Fruit fly (Drosophila melanogaster): ENCODE measurements around the gene CG8202.

CG8202 gene

dm6 chr3R:8683280-8683679 lies 48.6 kb upstream of the CG8202 start (continued):
- no peak for TF ChIP-seq CG1792 (GFP tag; optimal IDR thresholded peaks at IDR 0.05)
- TF ChIP-seq CG9797 (GFP tag; optimal IDR thresholded peaks at IDR 0.05): no peak
- TF ChIP-seq tap (tag; optimal IDR thresholded peaks at IDR 0.05): no peak
- no peak for TF ChIP-seq Jarid2 (GFP tag; optimal IDR thresholded peaks at IDR 0.05)
- TF ChIP-seq al (GFP tag; IDR thresholded peaks at IDR 0.05): no peak
- TF ChIP-seq eyg (GFP tag; optimal IDR thresholded peaks at IDR 0.05): no peak
- peak; percentile 58 for TF ChIP-seq CG7271 (tag; optimal IDR thresholded peaks at IDR 0.05)
- no peak for TF ChIP-seq CG7839 (tag; optimal IDR thresholded peaks at IDR 0.05)
- no peak for TF ChIP-seq mld (GFP tag; IDR thresholded peaks at IDR 0.05; ENCODE audit: partially characterized antibody)
- TF ChIP-seq chm (GFP tag; IDR thresholded peaks at IDR 0.05): no peak
- peak; percentile 10 for TF ChIP-seq Hsf (GFP tag; optimal IDR thresholded peaks at IDR 0.05)
- no peak for TF ChIP-seq CG7357 (GFP tag; IDR thresholded peaks at IDR 0.05)
- TF ChIP-seq Max (GFP tag; optimal IDR thresholded peaks at IDR 0.05): no peak
- TF ChIP-seq CG17829 (tag; optimal IDR thresholded peaks at IDR 0.05): peak; percentile 25
- no peak for TF ChIP-seq Blimp-1 (GFP tag; optimal IDR thresholded peaks at IDR 0.05)
- TF ChIP-seq CG11456 (GFP tag; IDR thresholded peaks at IDR 0.05): no peak
- peak; percentile 3 for TF ChIP-seq CG10267 (tag; optimal IDR thresholded peaks at IDR 0.05)
- TF ChIP-seq Adf1 (GFP tag; IDR thresholded peaks at IDR 0.05): no peak
- peak; percentile 65 for TF ChIP-seq CG8765 (GFP tag; IDR thresholded peaks at IDR 0.05)
- TF ChIP-seq cwo (GFP tag; optimal IDR thresholded peaks at IDR 0.05): no peak
- TF ChIP-seq CG12744 (GFP tag; optimal IDR thresholded peaks at IDR 0.05): no peak
- no peak for TF ChIP-seq CG7556 (GFP tag; optimal IDR thresholded peaks at IDR 0.05)
- no peak for TF ChIP-seq CG12942 (GFP tag; optimal IDR thresholded peaks at IDR 0.05)
- no peak for TF ChIP-seq inv (GFP tag; IDR thresholded peaks at IDR 0.05; ENCODE audit: partially characterized antibody)
- TF ChIP-seq CG13424 (tag; optimal IDR thresholded peaks at IDR 0.05): no peak
- no peak for TF ChIP-seq Dfd (GFP tag; optimal IDR thresholded peaks at IDR 0.05)
- no peak for TF ChIP-seq CG16863 (GFP tag; optimal IDR thresholded peaks at IDR 0.05)
- TF ChIP-seq pum (GFP tag; optimal IDR thresholded peaks at IDR 0.05): no peak
- peak; percentile 5 for TF ChIP-seq CG18262 (tag; optimal IDR thresholded peaks at IDR 0.05)
- TF ChIP-seq Ptx1 (GFP tag; IDR thresholded peaks at IDR 0.05): no peak
- no peak for TF ChIP-seq CG17359 (tag; optimal IDR thresholded peaks at IDR 0.05)
- no peak for TF ChIP-seq prd (optimal IDR thresholded peaks at IDR 0.05)
- peak; percentile 84 for TF ChIP-seq prd (GFP tag; IDR thresholded peaks at IDR 0.05)
- TF ChIP-seq CG15514 (GFP tag; optimal IDR thresholded peaks at IDR 0.05): no peak
- TF ChIP-seq bowl (GFP tag; IDR thresholded peaks at IDR 0.05): no peak
- no peak for TF ChIP-seq tin (GFP tag; optimal IDR thresholded peaks at IDR 0.05)
- TF ChIP-seq CG30403 (GFP tag; optimal IDR thresholded peaks at IDR 0.05): no peak
- peak; percentile 5 for TF ChIP-seq CG14710 (tag; optimal IDR thresholded peaks at IDR 0.05)
- TF ChIP-seq Rfx (GFP tag; IDR thresholded peaks at IDR 0.05): no peak
- TF ChIP-seq nerfin-2 (GFP tag; IDR thresholded peaks at IDR 0.05; ENCODE audit: partially characterized antibody): no peak
- TF ChIP-seq CHES-1-like (GFP tag; optimal IDR thresholded peaks at IDR 0.05): no peak
- peak; percentile 28; the same call in 1 of the 2 replicates for TF ChIP-seq Xrp1 (GFP tag; IDR thresholded peaks at IDR 0.05)
- no peak for TF ChIP-seq shn (GFP tag; optimal IDR thresholded peaks at IDR 0.05)
- TF ChIP-seq CG6854 (GFP tag; optimal IDR thresholded peaks at IDR 0.05): no peak
- no peak for TF ChIP-seq row (GFP tag; IDR thresholded peaks at IDR 0.05)
- TF ChIP-seq CG9876 (GFP tag; optimal IDR thresholded peaks at IDR 0.05): no peak
- TF ChIP-seq BEAF-32 (GFP tag; optimal IDR thresholded peaks at IDR 0.05): no peak
- no peak for TF ChIP-seq oc (tag; optimal IDR thresholded peaks at IDR 0.05)
- TF ChIP-seq HLH54F (GFP tag; optimal IDR thresholded peaks at IDR 0.05): no peak
- no peak for TF ChIP-seq wek (GFP tag; optimal IDR thresholded peaks at IDR 0.05)
- no peak for TF ChIP-seq CG11085 (GFP tag; IDR thresholded peaks at IDR 0.05)
- TF ChIP-seq CG13775 (GFP tag; optimal IDR thresholded peaks at IDR 0.05): peak; percentile 4

All from whole organism, embryonic.